Fruit fly (Drosophila melanogaster): ENCODE data around the gene CG6763.
A peak's percentile ranks its signal among the peaks of the same experiment; 100 is the strongest.

CG6763 gene

DNA sequence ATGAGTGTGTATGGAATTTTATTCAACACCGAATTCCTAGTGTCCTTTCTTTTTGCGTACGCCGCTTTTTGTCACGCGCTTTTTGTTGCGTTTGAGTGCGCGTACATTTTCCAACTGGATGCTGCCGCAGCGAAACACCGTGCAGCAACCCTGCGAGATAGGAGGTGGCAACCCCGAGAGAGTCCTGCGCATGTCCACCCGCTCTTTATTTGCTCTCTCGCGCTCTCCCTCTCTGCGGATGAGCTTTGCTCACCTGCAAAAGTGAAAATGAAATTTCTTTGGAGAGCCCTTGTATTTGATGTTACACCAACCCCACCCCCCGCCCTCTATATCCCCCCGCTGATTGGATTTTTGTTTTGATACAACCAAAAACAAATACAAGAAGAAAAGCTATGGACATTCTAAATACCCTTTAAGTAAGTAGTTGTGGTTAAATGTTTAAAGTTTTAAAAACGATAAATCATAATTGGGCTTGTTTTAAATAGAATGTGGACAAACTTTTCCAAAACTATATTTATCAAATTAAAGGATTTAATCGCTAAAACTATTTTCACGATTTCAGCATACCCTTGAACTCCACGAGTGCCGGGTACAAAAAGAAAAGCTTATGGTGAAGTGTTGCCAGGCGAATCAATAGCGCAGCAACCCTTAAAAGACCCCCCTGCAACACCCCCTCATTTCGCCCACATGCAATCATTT is 43.7 kb upstream of the CG6763 start (continued):
- TF ChIP-seq CG11093 (GFP tag; IDR thresholded peaks at IDR 0.05) (peak; percentile 56; the same call in 1 of the 3 replicates), maf-S (GFP tag; optimal IDR thresholded peaks at IDR 0.05) (peak; percentile 25), CG33213 (GFP tag; optimal IDR thresholded peaks at IDR 0.05) (peak; percentile 35), nau (GFP tag; optimal IDR thresholded peaks at IDR 0.05) (no peak), CHES-1-like (GFP tag; optimal IDR thresholded peaks at IDR 0.05) (peak; percentile 30), CG13123 (GFP tag; optimal IDR thresholded peaks at IDR 0.05) (no peak), sens (GFP tag) (peak; percentile 94), Doc2 (GFP tag; IDR thresholded peaks at IDR 0.05) (no peak), ash1 (GFP tag; optimal IDR thresholded peaks at IDR 0.05) (no peak), Aef1 (GFP tag; IDR thresholded peaks at IDR 0.05) (peak; percentile 61), CG32532 (GFP tag; IDR thresholded peaks at IDR 0.05) (peak; percentile 72), CG14860 (GFP tag; IDR thresholded peaks at IDR 0.05; ENCODE audit: partially characterized antibody) (no peak), Hmx (GFP tag; optimal IDR thresholded peaks at IDR 0.05) (peak; percentile 10), CG1602 (GFP tag; optimal IDR thresholded peaks at IDR 0.05) (peak; percentile 20), otp (GFP tag; IDR thresholded peaks at IDR 0.05) (0 out of 3 replicates have a peak, but pooled peaks have one; percentile 57), CG17361 (GFP tag; IDR thresholded peaks at IDR 0.05) (no peak; the same call in 2 of the 3 replicates), abd-A (tag; optimal IDR thresholded peaks at IDR 0.05) (peak; percentile 56), zen (tag; optimal IDR thresholded peaks at IDR 0.05) (peak; percentile 37), fd3F (GFP tag; optimal IDR thresholded peaks at IDR 0.05) (peak; percentile 39), YL-1 (GFP tag; optimal IDR thresholded peaks at IDR 0.05) (no peak), CG15601 (tag; optimal IDR thresholded peaks at IDR 0.05) (peak; percentile 21), CG7271 (tag; optimal IDR thresholded peaks at IDR 0.05) (no peak), CG8359 (GFP tag; optimal IDR thresholded peaks at IDR 0.05; ENCODE audit: borderline replicate concordance) (peak; percentile 2), ac (GFP tag; optimal IDR thresholded peaks at IDR 0.05) (no peak), CG13287 (GFP tag; IDR thresholded peaks at IDR 0.05; ENCODE audit: partially characterized antibody) (no peak), tin (GFP tag; optimal IDR thresholded peaks at IDR 0.05) (peak; percentile 55), stc (GFP tag; IDR thresholded peaks at IDR 0.05) (peak; percentile 77), HHEX (GFP tag; optimal IDR thresholded peaks at IDR 0.05) (peak; percentile 43), hkb (optimal IDR thresholded peaks at IDR 0.05) (no peak), hkb (GFP tag; IDR thresholded peaks at IDR 0.05) (peak; percentile 75), CrebB (tag; optimal IDR thresholded peaks at IDR 0.05) (no peak), zfh2 (GFP tag; optimal IDR thresholded peaks at IDR 0.05) (peak; percentile 46), Ssrp (tag; optimal IDR thresholded peaks at IDR 0.05) (peak; percentile 24), pros (GFP tag; optimal IDR thresholded peaks at IDR 0.05) (no peak), CG3847 (GFP tag; IDR thresholded peaks at IDR 0.05) (peak; percentile 46; the same call in 1 of the 2 replicates), CG8924 (tag; optimal IDR thresholded peaks at IDR 0.05) (peak; percentile 84), HmgZ (tag; optimal IDR thresholded peaks at IDR 0.05) (no peak), fd64A (GFP tag; optimal IDR thresholded peaks at IDR 0.05) (peak; percentile 4), Kr (GFP tag; optimal IDR thresholded peaks at IDR 0.05) (no peak), CG9437 (GFP tag; optimal IDR thresholded peaks at IDR 0.05) (peak; percentile 36), Gsc (GFP tag; IDR thresholded peaks at IDR 0.05) (0 out of 2 replicates have a peak, but pooled peaks have one; percentile 19), caup (GFP tag; optimal IDR thresholded peaks at IDR 0.05; ENCODE audit: severe bottlenecking) (peak; percentile 73), wor (GFP tag; IDR thresholded peaks at IDR 0.05) (peak; percentile 56; the same call in 1 of the 2 replicates), slp2 (GFP tag; optimal IDR thresholded peaks at IDR 0.05) (peak; percentile 45), CG31365 (tag; optimal IDR thresholded peaks at IDR 0.05) (no peak), tup (GFP tag; optimal IDR thresholded peaks at IDR 0.05) (peak; percentile 19), disco-r (GFP tag; optimal IDR thresholded peaks at IDR 0.05) (no peak), Oli (tag; optimal IDR thresholded peaks at IDR 0.05) (peak; percentile 49), Gug (GFP tag; IDR thresholded peaks at IDR 0.05) (peak; percentile 56; the same call in 3 of the 4 replicates)

All from whole organism, embryonic.